Worm (Caenorhabditis elegans) whole organism, young adult: ENCODE results near the gene clec-59.

Source experiments
- B0019.2 ChIP-seq: fragments of 200-800 bp; sonication (Bioruptor generic); conservative IDR thresholded peaks from 2 replicates; pipeline ENCODE4 v1.3.6; 2022; ENCODE audit warnings: missing genetic modification reagents, missing genetic modification characterization, missing compliant biosample characterization
- B0035.1 ChIP-seq: sonication (generic microtip); optimal IDR thresholded peaks from 2 replicates; lab custom pipeline; 2016; ENCODE audit warnings: missing genetic modification characterization, mild to moderate bottlenecking, missing compliant biosample characterization, missing genotype, missing genetic modification reagents
- B0336.3 ChIP-seq: fragments of 200-800 bp; sonication (Bioruptor generic); IDR thresholded peaks from 2 replicates; pipeline ENCODE4 v1.3.6; 2022; ENCODE audit warnings: missing genetic modification characterization, missing compliant biosample characterization
- C06A6.2 ChIP-seq: fragments of 200-800 bp; sonication (Bioruptor generic); conservative IDR thresholded peaks from 2 replicates; pipeline ENCODE4 v1.3.6; 2022; ENCODE audit warnings: missing genetic modification characterization, missing compliant biosample characterization
- C17E4.6 ChIP-seq: fragments of 200-800 bp; sonication (Bioruptor generic); IDR thresholded peaks from 2 replicates; pipeline ENCODE4 v1.3.6; 2022; ENCODE audit warnings: missing genetic modification reagents, missing genetic modification characterization, missing compliant biosample characterization
- F22D6.2 ChIP-seq: sonication (generic microtip); optimal IDR thresholded peaks from 2 replicates; lab custom pipeline; 2016; ENCODE audit warnings: mild to moderate bottlenecking, missing genetic modification characterization, missing compliant biosample characterization
- F39B2.1 ChIP-seq: fragments of 200-800 bp; sonication (Bioruptor generic); IDR thresholded peaks from 2 replicates; pipeline ENCODE4 v1.3.6; 2022; ENCODE audit warnings: missing genetic modification reagents, missing genetic modification characterization, missing compliant biosample characterization
- K12H6.12 ChIP-seq: fragments of 200-800 bp; sonication (Bioruptor generic); optimal IDR thresholded peaks from 2 replicates; lab custom pipeline; 2018; ENCODE audit warnings: mild to moderate bottlenecking, missing genetic modification characterization, missing compliant biosample characterization
- Y53G8AR.9 ChIP-seq: fragments of 200-800 bp; sonication (Bioruptor generic); conservative IDR thresholded peaks from 2 replicates; pipeline ENCODE4 v1.3.6; 2022; ENCODE audit warnings: missing genetic modification reagents, missing genetic modification characterization, missing compliant biosample characterization
- Y56A3A.18 ChIP-seq: fragments of 200-800 bp; sonication (Bioruptor generic); IDR thresholded peaks from 2 replicates; pipeline ENCODE4 v1.3.6; 2022; ENCODE audit warnings: missing genetic modification reagents, missing genetic modification characterization, missing compliant biosample characterization
- ama-1 ChIP-seq, 3 experiments: fragments of 150-350 bp in 1 of 3; sonication (generic microtip) in 2 of 3; optimal IDR thresholded peaks; 2 replicates each; lab custom pipeline; 2014 to 2018; ENCODE audit warnings: missing biosample characterization in 2 of 3, missing genetic modification characterization in 2 of 3, missing genetic modification reagents in 2 of 3
- athp-1 ChIP-seq: sonication (generic microtip); optimal IDR thresholded peaks from 2 replicates; lab custom pipeline; 2017; ENCODE audit warnings: mild to moderate bottlenecking, missing genetic modification characterization, missing compliant biosample characterization
- attf-5 ChIP-seq: fragments of 200-800 bp; sonication (Bioruptor generic); optimal IDR thresholded peaks from 2 replicates; lab custom pipeline; 2018; ENCODE audit warnings: mild to moderate bottlenecking, missing genetic modification characterization, missing compliant biosample characterization
- attf-6 ChIP-seq: fragments of 200-800 bp; sonication (Bioruptor generic); IDR thresholded peaks from 2 replicates; pipeline ENCODE4 v1.3.6; 2022; ENCODE audit warnings: missing genetic modification reagents, missing genetic modification characterization, missing compliant biosample characterization
- bed-1 ChIP-seq: fragments of 200-800 bp; sonication (Bioruptor generic); IDR thresholded peaks from 2 replicates; pipeline ENCODE4 v1.3.6; 2022; ENCODE audit warnings: missing genetic modification reagents, missing genetic modification characterization, missing compliant biosample characterization
- bed-2 ChIP-seq: fragments of 200-800 bp; sonication (Bioruptor generic); IDR thresholded peaks from 2 replicates; pipeline ENCODE4 v1.3.6; 2022; ENCODE audit warnings: missing genetic modification reagents, missing genetic modification characterization, missing compliant biosample characterization
- cebp-1 ChIP-seq, 2 experiments: fragments of 200-800 bp in 1 of 2; sonication (Bioruptor generic) in 1 of 2; sonication (generic microtip) in 1 of 2; IDR thresholded peaks in 1 of 2; optimal IDR thresholded peaks in 1 of 2; 2 replicates each; pipeline versions ENCODE4 v1.3.6 to Lab custom; 2017 to 2022; ENCODE audit warnings: missing compliant biosample characterization in 2 of 2, missing genetic modification characterization in 2 of 2, mild to moderate bottlenecking in 1 of 2, missing genetic modification reagents in 1 of 2, moderate library complexity in 1 of 2
- ceh-27 ChIP-seq: fragments of 200-800 bp; sonication (Bioruptor generic); optimal IDR thresholded peaks from 2 replicates; lab custom pipeline; 2018; ENCODE audit warnings: mild to moderate bottlenecking, missing genetic modification characterization, moderate library complexity, missing compliant biosample characterization
- chd-7 ChIP-seq: sonication (generic microtip); optimal IDR thresholded peaks from 2 replicates; lab custom pipeline; 2016; ENCODE audit warnings: mild to moderate bottlenecking, missing genetic modification characterization, moderate library complexity, missing compliant biosample characterization
- die-1 ChIP-seq: sonication (generic microtip); optimal IDR thresholded peaks from 2 replicates; lab custom pipeline; 2016; ENCODE audit warnings: missing genotype, mild to moderate bottlenecking, missing genetic modification characterization, missing compliant biosample characterization
- him-1 ChIP-seq: sonication (generic microtip); optimal IDR thresholded peaks from 2 replicates; lab custom pipeline; 2016; ENCODE audit warnings: missing genotype, missing genetic modification reagents, missing genetic modification characterization, missing compliant biosample characterization
- hlh-12 ChIP-seq: sonication (generic microtip); optimal IDR thresholded peaks from 2 replicates; lab custom pipeline; 2016; ENCODE audit warnings: missing genetic modification characterization, missing compliant biosample characterization
- hmg-20 ChIP-seq: fragments of 200-800 bp; sonication (Bioruptor generic); IDR thresholded peaks from 2 replicates; pipeline ENCODE4 v1.3.6; 2022; ENCODE audit warnings: missing genetic modification reagents, missing genetic modification characterization, missing compliant biosample characterization
- lin-26 ChIP-seq: fragments of 200-800 bp; sonication (Bioruptor generic); IDR thresholded peaks from 2 replicates; pipeline ENCODE4 v1.3.6; 2022; ENCODE audit warnings: missing genetic modification reagents, missing genetic modification characterization, missing compliant biosample characterization
- lin-40 ChIP-seq: sonication (generic microtip); optimal IDR thresholded peaks from 2 replicates; lab custom pipeline; 2016; ENCODE audit warnings: missing genetic modification characterization, mild to moderate bottlenecking, missing compliant biosample characterization, missing genotype, missing genetic modification reagents
- madf-3 ChIP-seq: fragments of 200-800 bp; sonication (Bioruptor generic); IDR thresholded peaks from 2 replicates; pipeline ENCODE4 v1.3.6; 2022; ENCODE audit warnings: missing genetic modification reagents, missing genetic modification characterization, missing compliant biosample characterization
- madf-8 ChIP-seq: fragments of 200-800 bp; sonication (Bioruptor generic); conservative IDR thresholded peaks from 2 replicates; pipeline ENCODE4 v1.3.6; 2022; ENCODE audit warnings: missing genetic modification reagents, missing genetic modification characterization, missing compliant biosample characterization
- mcd-1 ChIP-seq: fragments of 200-800 bp; sonication (Bioruptor generic); IDR thresholded peaks from 2 replicates; pipeline ENCODE4 v1.3.6; 2022; ENCODE audit warnings: missing genetic modification reagents, missing genetic modification characterization, missing compliant biosample characterization
- mxl-1 ChIP-seq: sonication (generic microtip); optimal IDR thresholded peaks from 2 replicates; lab custom pipeline; 2016; ENCODE audit warnings: missing genetic modification characterization, missing compliant biosample characterization
- nfyb-1 ChIP-seq: fragments of 200-800 bp; sonication (Bioruptor generic); IDR thresholded peaks from 2 replicates; pipeline ENCODE4 v1.3.6; 2022; ENCODE audit warnings: missing genetic modification reagents, missing genetic modification characterization, missing compliant biosample characterization
- nhr-80 ChIP-seq: sonication (generic microtip); optimal IDR thresholded peaks from 2 replicates; lab custom pipeline; 2016; ENCODE audit warnings: missing genetic modification characterization, missing compliant biosample characterization
- sdz-38 ChIP-seq: sonication (generic microtip); optimal IDR thresholded peaks from 2 replicates; lab custom pipeline; 2016; ENCODE audit warnings: missing genotype, missing genetic modification characterization, missing compliant biosample characterization
- snpc-1.1 ChIP-seq: sonication (generic microtip); optimal IDR thresholded peaks from 2 replicates; lab custom pipeline; 2017; ENCODE audit warnings: missing genetic modification characterization, mild to moderate bottlenecking, missing compliant biosample characterization, antibody characterized with exemption, moderate library complexity, missing genotype, missing genetic modification reagents; ENCODE audit not compliant: insufficient read depth
- snpc-3.4 ChIP-seq: sonication (generic microtip); optimal IDR thresholded peaks from 2 replicates; lab custom pipeline; 2017; ENCODE audit warnings: missing genetic modification characterization, mild to moderate bottlenecking, missing compliant biosample characterization, antibody characterized with exemption, moderate library complexity, missing genotype, missing genetic modification reagents
- snpc-4 ChIP-seq, 5 experiments: fragments of 150-350 bp in 1 of 5; sonication (generic microtip) in 4 of 5; optimal IDR thresholded peaks; 2 replicates each; lab custom pipeline; 2014 to 2018; ENCODE audit warnings: missing genetic modification characterization in 5 of 5, missing biosample characterization in 3 of 5, antibody characterized with exemption in 2 of 5, mild to moderate bottlenecking in 2 of 5, missing compliant biosample characterization in 2 of 5, missing genotype in 2 of 5, moderate library complexity in 2 of 5, missing genetic modification reagents in 1 of 5
- sptf-2 ChIP-seq: fragments of 200-800 bp; sonication (Bioruptor generic); optimal IDR thresholded peaks from 2 replicates; lab custom pipeline; 2018; ENCODE audit warnings: mild to moderate bottlenecking, missing genetic modification characterization, missing compliant biosample characterization
- tbp1 ChIP-seq: fragments of 200-800 bp; sonication (Bioruptor generic); optimal IDR thresholded peaks from 2 replicates; lab custom pipeline; 2018; ENCODE audit warnings: mild to moderate bottlenecking, missing genetic modification characterization, missing compliant biosample characterization
- ztf-18 ChIP-seq: sonication (generic microtip); optimal IDR thresholded peaks from 2 replicates; lab custom pipeline; 2016; ENCODE audit warnings: missing genotype, mild to moderate bottlenecking, missing genetic modification characterization, missing compliant biosample characterization
- ztf-22 ChIP-seq: fragments of 200-800 bp; sonication (Bioruptor generic); optimal IDR thresholded peaks from 2 replicates; lab custom pipeline; 2018; ENCODE audit warnings: mild to moderate bottlenecking, missing genetic modification characterization, moderate library complexity, missing compliant biosample characterization
- ztf-25 ChIP-seq: fragments of 200-800 bp; sonication (Bioruptor generic); IDR thresholded peaks from 2 replicates; pipeline ENCODE4 v1.3.6; 2022; ENCODE audit warnings: missing genetic modification reagents, missing genetic modification characterization, missing compliant biosample characterization

Gene clec-59

DNA sequence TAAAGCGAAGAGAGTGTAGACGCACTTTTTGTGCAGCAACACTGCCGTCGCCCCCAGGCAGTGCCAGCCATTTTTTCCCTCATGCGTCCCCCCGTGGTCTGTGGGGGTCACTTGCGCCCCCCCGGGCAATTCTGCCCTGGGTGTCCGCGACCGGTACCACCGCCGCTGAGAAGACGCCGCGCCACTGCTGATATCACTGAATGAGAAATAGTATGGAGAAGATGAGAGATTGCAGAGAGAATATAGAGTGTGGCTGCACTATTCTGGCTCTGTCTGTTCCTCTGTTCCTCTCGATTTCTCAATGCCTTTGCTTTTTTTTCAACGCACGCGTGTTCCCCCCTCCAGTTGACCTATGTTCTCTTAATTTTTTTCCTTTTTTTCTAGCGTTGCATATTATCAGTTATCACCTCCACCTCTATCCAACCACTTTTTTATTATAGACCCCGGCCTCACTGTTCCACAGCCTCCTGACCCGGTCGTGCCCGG is 48.4 kb upstream of the clec-59 start, which contains the start of gene mab-10 (continued):
- peak; percentile 50 for TF ChIP-seq chd-7 (tag; lab: Kevin White, UChicago)
- no peak for TF ChIP-seq snpc-4 (GFP tag; optimal IDR thresholded peaks at IDR 0.05; lab: Kevin White, UChicago)
- peak in 1 of 4 experiments; percentile 18 for TF ChIP-seq snpc-4 (tag; optimal IDR thresholded peaks at IDR 0.05; lab: Kevin White, UChicago)
- peak; percentile 29 for TF ChIP-seq die-1 (tag; lab: Kevin White, UChicago)
- no peak for TF ChIP-seq ama-1 (optimal IDR thresholded peaks at IDR 0.05; lab: Kevin White, UChicago)
- no peak for TF ChIP-seq ama-1 (GFP tag; optimal IDR thresholded peaks at IDR 0.05; lab: Kevin White, UChicago)
- peak; percentile 76 for TF ChIP-seq nhr-80 (tag; lab: Kevin White, UChicago)
- TF ChIP-seq lin-40: peak; percentile 32
- peak; percentile 35 for TF ChIP-seq mxl-1 (tag; lab: Kevin White, UChicago)
- peak; percentile 27 for TF ChIP-seq ztf-18 (tag; lab: Kevin White, UChicago)
- TF ChIP-seq nfyb-1 (GFP tag; lab: Robert Waterston, UW): 0 out of 2 replicates have a peak, but pooled peaks have one; percentile 12
- peak; percentile 44 for TF ChIP-seq K12H6.12
- TF ChIP-seq athp-1 (tag; lab: Kevin White, UChicago): peak; percentile 30
- TF ChIP-seq C17E4.6: no peak
- TF ChIP-seq, all 124 proteins: peak for 25

DNA sequence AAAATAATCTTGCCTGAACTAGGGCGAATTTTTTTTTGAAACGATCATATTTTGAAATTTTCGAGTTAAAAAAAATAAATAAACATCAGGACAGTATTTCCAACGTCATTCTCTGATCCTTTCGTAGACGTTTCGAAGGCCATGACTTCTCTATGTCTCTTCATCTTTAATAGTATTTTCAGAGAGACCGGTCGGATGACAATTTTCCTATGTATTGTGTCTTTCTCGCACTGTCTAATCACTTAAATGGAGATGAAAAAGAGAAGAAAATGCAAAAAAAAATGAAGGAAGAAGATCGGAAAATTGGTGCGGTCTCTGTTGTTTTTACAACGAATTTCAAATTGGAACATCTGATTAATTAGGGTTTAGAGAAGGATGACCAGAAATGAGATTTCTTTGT is 45.9 kb upstream of the clec-59 start:
- TF ChIP-seq B0019.2 (no peak), hmg-20 (no peak), athp-1 (tag; lab: Kevin White, UChicago) (no peak), ztf-25 (GFP tag; lab: Robert Waterston, UW) (no peak), snpc-1.1 (tag; lab: Kevin White, UChicago) (no peak), B0035.1 (tag; lab: Kevin White, UChicago) (no peak), bed-2 (no peak), madf-8 (GFP tag; lab: Robert Waterston, UW) (no peak), mcd-1 (GFP tag; lab: Robert Waterston, UW) (no peak), snpc-3.4 (tag; lab: Kevin White, UChicago) (no peak), attf-5 (no peak)
- TF ChIP-seq, all 124 proteins: peak for 0

DNA sequence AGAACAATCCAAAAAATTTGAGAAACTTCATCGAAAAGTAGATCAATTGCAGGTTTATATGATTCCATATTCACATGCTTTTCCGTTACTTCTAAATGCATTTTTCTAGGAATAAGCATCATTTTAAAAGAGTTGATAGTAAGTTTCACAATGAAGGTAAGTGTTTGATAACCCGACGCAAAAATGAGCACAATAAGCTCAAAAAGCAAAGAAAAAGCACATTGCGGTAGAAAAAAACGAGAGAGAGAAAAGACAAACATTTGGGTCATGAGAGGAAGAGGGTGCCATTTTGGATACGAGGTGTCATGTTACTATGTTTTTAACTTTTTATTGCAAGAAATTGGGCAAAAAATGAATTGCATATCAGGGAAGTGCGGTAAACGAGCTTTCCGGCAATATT is 45.1 kb upstream of the clec-59 start, which contains the start of gene F59B10.6:
F59B10.6 (minus strand) TSS at position 101 of the 400 bp plus-strand sequence.
- TF ChIP-seq ztf-22 (GFP tag; lab: Kevin White, UChicago): no peak
- no peak for TF ChIP-seq tbp1 (GFP tag; lab: Kevin White, UChicago)
- TF ChIP-seq F22D6.2 (tag; lab: Kevin White, UChicago): no peak
- TF ChIP-seq B0336.3 (GFP tag; lab: Robert Waterston, UW): no peak
- TF ChIP-seq, all 124 proteins: peak for 0

DNA sequence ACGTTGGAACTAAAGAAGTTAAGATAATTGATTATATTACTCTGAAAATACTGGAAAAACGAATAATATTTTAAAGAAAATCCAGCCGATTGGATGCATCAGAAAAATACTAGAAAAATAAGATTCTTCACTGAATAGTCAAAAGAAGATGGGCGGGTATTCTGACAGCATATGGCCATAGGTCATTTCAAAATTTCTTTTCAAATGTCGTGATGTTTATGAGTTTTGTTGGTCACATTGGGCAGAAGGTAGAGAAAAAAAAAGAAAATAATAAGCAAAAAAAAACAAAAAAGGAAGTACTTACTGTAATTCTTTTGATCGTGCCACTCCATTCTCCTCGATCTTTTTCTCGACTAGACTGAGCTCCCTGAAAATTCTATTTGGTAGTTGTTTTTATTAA is 44.3 kb upstream of the clec-59 start, which contains the start of gene F59B10.5:
F59B10.5 (minus strand) TSS at position 101 of the 400 bp plus-strand sequence.
- TF ChIP-seq cebp-1 (GFP tag; IDR thresholded peaks at IDR 0.05; lab: Robert Waterston, UW) (no peak), cebp-1 (tag; optimal IDR thresholded peaks at IDR 0.05; lab: Kevin White, UChicago) (no peak), sdz-38 (no peak), mxl-1 (tag; lab: Kevin White, UChicago) (no peak), B0336.3 (GFP tag; lab: Robert Waterston, UW) (no peak), Y53G8AR.9 (no peak), attf-6 (GFP tag; lab: Robert Waterston, UW) (no peak), hlh-12 (tag; lab: Kevin White, UChicago) (no peak), bed-1 (GFP tag; lab: Robert Waterston, UW) (no peak), snpc-4 (GFP tag; optimal IDR thresholded peaks at IDR 0.05; lab: Kevin White, UChicago) (no peak), snpc-4 (tag; optimal IDR thresholded peaks at IDR 0.05; lab: Kevin White, UChicago) (no peak), C06A6.2 (GFP tag; lab: Robert Waterston, UW) (no peak), sptf-2 (GFP tag; lab: Kevin White, UChicago) (no peak), chd-7 (tag; lab: Kevin White, UChicago) (no peak), ceh-27 (GFP tag; lab: Kevin White, UChicago) (no peak), madf-3 (GFP tag; lab: Robert Waterston, UW) (no peak), athp-1 (tag; lab: Kevin White, UChicago) (no peak), him-1 (tag; lab: Kevin White, UChicago) (no peak), lin-26 (GFP tag; lab: Robert Waterston, UW) (no peak), F39B2.1 (GFP tag; lab: Robert Waterston, UW) (no peak), Y56A3A.18 (no peak), mcd-1 (GFP tag; lab: Robert Waterston, UW) (no peak)
